Worm (Caenorhabditis elegans) whole organism, L1 larva: ENCODE data around the gene col-93.
A peak's percentile ranks its signal among the peaks of the same experiment; 100 is the strongest.

Experiments
- aha-1 ChIP-seq: fragments of 150-350 bp; optimal IDR thresholded peaks from 2 replicates; lab custom pipeline; 2014; ENCODE audit warnings: missing biosample characterization, missing genetic modification characterization
- alr-1 ChIP-seq: fragments of 200-800 bp; sonication (Bioruptor generic); optimal IDR thresholded peaks from 2 replicates; lab custom pipeline; 2018; ENCODE audit warnings: borderline replicate concordance, mild to moderate bottlenecking, missing genetic modification characterization, missing compliant biosample characterization
- aly-2 ChIP-seq: fragments of 150-350 bp; optimal IDR thresholded peaks from 2 replicates; lab custom pipeline; 2014; ENCODE audit warnings: missing biosample characterization, missing genetic modification characterization
- ama-1 ChIP-seq: fragments of 150-350 bp; optimal IDR thresholded peaks from 2 replicates; lab custom pipeline; 2014
- ceh-63 ChIP-seq: fragments of 200-800 bp; sonication (Bioruptor generic); optimal IDR thresholded peaks from 2 replicates; lab custom pipeline; 2018; ENCODE audit warnings: mild to moderate bottlenecking, missing genetic modification characterization, missing compliant biosample characterization
- ceh-82 ChIP-seq, 3 experiments: fragments of 150-350 bp in 1 of 3; sonication (generic microtip) in 2 of 3; optimal IDR thresholded peaks; 2 replicates each; lab custom pipeline; 2014 to 2017; ENCODE audit warnings: missing biosample characterization in 3 of 3, missing genetic modification characterization in 3 of 3
- ceh-88 ChIP-seq: fragments of 200-800 bp; sonication (Bioruptor generic); IDR thresholded peaks from 2 replicates; pipeline ENCODE4 v1.3.6; 2022; ENCODE audit warnings: missing genetic modification characterization, missing compliant biosample characterization
- ces-1 ChIP-seq: fragments of 150-350 bp; optimal IDR thresholded peaks from 2 replicates; lab custom pipeline; 2014; ENCODE audit warnings: missing biosample characterization, missing genetic modification reagents, missing genetic modification characterization
- dpl-1 ChIP-seq, 3 experiments: fragments of 150-350 bp in 2 of 3; sonication (generic microtip) in 1 of 3; optimal IDR thresholded peaks; 2 replicates each; lab custom pipeline; 2014 to 2017; ENCODE audit warnings: missing biosample characterization in 3 of 3, missing genetic modification characterization in 3 of 3, missing genetic modification reagents in 3 of 3
- dsc-1 ChIP-seq: sonication (generic microtip); optimal IDR thresholded peaks from 2 replicates; lab custom pipeline; 2016; ENCODE audit warnings: mild to moderate bottlenecking, missing genetic modification characterization, missing compliant biosample characterization
- efl-1 ChIP-seq, 4 experiments: fragments of 150-350 bp; optimal IDR thresholded peaks in 3 of 4; peaks in 1 of 4; 1 replicate in 1 of 4; 2 replicates in 3 of 4; lab custom pipeline; 2014; ENCODE audit warnings: missing biosample characterization in 2 of 4, missing genetic modification characterization in 2 of 4, missing genetic modification reagents in 2 of 4
- efl-3 ChIP-seq: fragments of 200-800 bp; sonication (Bioruptor generic); optimal IDR thresholded peaks from 2 replicates; lab custom pipeline; 2018; ENCODE audit warnings: mild to moderate bottlenecking, missing genetic modification characterization, missing compliant biosample characterization
- egl-13 ChIP-seq: sonication (generic microtip); optimal IDR thresholded peaks from 2 replicates; lab custom pipeline; 2016; ENCODE audit warnings: missing genotype, missing genetic modification reagents, missing genetic modification characterization, missing compliant biosample characterization
- elt-3 ChIP-seq, 6 experiments: fragments of 150-350 bp in 1 of 6; sonication (generic microtip); optimal IDR thresholded peaks; 2 replicates each; lab custom pipeline; 2017 to 2018; ENCODE audit warnings: missing biosample characterization in 6 of 6, missing genetic modification characterization in 6 of 6, inconsistent platforms in 1 of 6
- ets-5 ChIP-seq: fragments of 200-800 bp; sonication (Bioruptor generic); IDR thresholded peaks from 2 replicates; pipeline ENCODE4 v1.3.6; 2022; ENCODE audit warnings: missing genetic modification characterization, missing compliant biosample characterization
- fkh-10 ChIP-seq: sonication (generic microtip); optimal IDR thresholded peaks from 2 replicates; lab custom pipeline; 2017; ENCODE audit warnings: missing biosample characterization, missing genetic modification reagents, missing genetic modification characterization
- fkh-4 ChIP-seq: sonication (generic microtip); optimal IDR thresholded peaks from 2 replicates; lab custom pipeline; 2016; ENCODE audit warnings: missing compliant biosample characterization, missing genetic modification characterization, borderline replicate concordance
- fos-1 ChIP-seq: fragments of 150-350 bp; optimal IDR thresholded peaks from 2 replicates; lab custom pipeline; 2014; ENCODE audit warnings: missing biosample characterization, missing genetic modification characterization
- grh-1 ChIP-seq: fragments of 200-800 bp; sonication (Bioruptor generic); IDR thresholded peaks from 2 replicates; pipeline ENCODE4 v1.3.6; 2022; ENCODE audit warnings: missing genetic modification reagents, missing genetic modification characterization, missing compliant biosample characterization
- hlh-4 ChIP-seq: sonication (generic microtip); optimal IDR thresholded peaks from 2 replicates; lab custom pipeline; 2016; ENCODE audit warnings: mild to moderate bottlenecking, missing genetic modification characterization, missing compliant biosample characterization
- irx-1 ChIP-seq: sonication (generic microtip); optimal IDR thresholded peaks from 2 replicates; lab custom pipeline; 2016; ENCODE audit warnings: missing genetic modification characterization, missing compliant biosample characterization
- isw-1 ChIP-seq: fragments of 200-800 bp; sonication (Bioruptor generic); IDR thresholded peaks from 2 replicates; pipeline ENCODE4 v1.3.6; 2022; ENCODE audit warnings: missing genetic modification characterization, missing compliant biosample characterization
- jun-1 ChIP-seq: fragments of 150-350 bp; optimal IDR thresholded peaks from 2 replicates; lab custom pipeline; 2014; ENCODE audit warnings: missing biosample characterization, missing genetic modification reagents, missing genetic modification characterization
- lin-13 ChIP-seq: fragments of 150-350 bp; optimal IDR thresholded peaks from 2 replicates; lab custom pipeline; 2014; ENCODE audit warnings: missing biosample characterization, missing genetic modification reagents, missing genetic modification characterization
- lin-35 ChIP-seq, 2 experiments: fragments of 150-350 bp; optimal IDR thresholded peaks; 2 replicates each; lab custom pipeline; 2014; ENCODE audit warnings: missing biosample characterization in 2 of 2, missing genetic modification characterization in 2 of 2, missing genetic modification reagents in 2 of 2
- lir-3 ChIP-seq: sonication (generic microtip); optimal IDR thresholded peaks from 2 replicates; lab custom pipeline; 2016; ENCODE audit warnings: mild to moderate bottlenecking, missing genetic modification characterization, moderate library complexity, missing compliant biosample characterization; ENCODE audit not compliant: poor library complexity
- mab-9 ChIP-seq: fragments of 200-800 bp; sonication (Bioruptor generic); IDR thresholded peaks from 2 replicates; pipeline ENCODE4 v1.3.6; 2022; ENCODE audit warnings: missing genetic modification reagents, missing genetic modification characterization, missing compliant biosample characterization
- mdl-1 ChIP-seq, 2 experiments: fragments of 150-350 bp; optimal IDR thresholded peaks; 2 replicates each; lab custom pipeline; 2014 to 2017; ENCODE audit warnings: missing biosample characterization in 2 of 2, missing genetic modification characterization in 2 of 2, inconsistent platforms in 1 of 2
- mef-2 ChIP-seq: fragments of 150-350 bp; optimal IDR thresholded peaks from 2 replicates; lab custom pipeline; 2014; ENCODE audit warnings: missing biosample characterization, missing genetic modification characterization
- mep-1 ChIP-seq: fragments of 150-350 bp; optimal IDR thresholded peaks from 2 replicates; lab custom pipeline; 2014; ENCODE audit warnings: missing biosample characterization, missing genetic modification characterization
- nhr-12 ChIP-seq: sonication (generic microtip); optimal IDR thresholded peaks from 2 replicates; lab custom pipeline; 2017; ENCODE audit warnings: missing biosample characterization, missing genetic modification characterization
- nhr-19 ChIP-seq: fragments of 200-800 bp; sonication (Bioruptor generic); conservative IDR thresholded peaks from 2 replicates; pipeline ENCODE4 v1.3.6; 2022; ENCODE audit warnings: missing genetic modification characterization, missing compliant biosample characterization
- nhr-20 ChIP-seq: sonication (generic microtip); optimal IDR thresholded peaks from 2 replicates; lab custom pipeline; 2016; ENCODE audit warnings: mild to moderate bottlenecking, missing genetic modification characterization, missing compliant biosample characterization
- nhr-28 ChIP-seq: fragments of 150-350 bp; optimal IDR thresholded peaks from 2 replicates; lab custom pipeline; 2014; ENCODE audit warnings: missing biosample characterization, missing genetic modification characterization
- nhr-47 ChIP-seq: sonication (generic microtip); optimal IDR thresholded peaks from 2 replicates; lab custom pipeline; 2016; ENCODE audit warnings: mild to moderate bottlenecking, missing genetic modification characterization, moderate library complexity, missing compliant biosample characterization
- nhr-71 ChIP-seq: sonication (generic microtip); optimal IDR thresholded peaks from 2 replicates; lab custom pipeline; 2016; ENCODE audit warnings: mild to moderate bottlenecking, missing genetic modification characterization, moderate library complexity, missing compliant biosample characterization
- pax-3 ChIP-seq: fragments of 200-800 bp; sonication (Bioruptor generic); optimal IDR thresholded peaks from 2 replicates; lab custom pipeline; 2018; ENCODE audit warnings: mild to moderate bottlenecking, missing genetic modification characterization, moderate library complexity, missing compliant biosample characterization
- skn-1 ChIP-seq: fragments of 150-350 bp; optimal IDR thresholded peaks from 2 replicates; lab custom pipeline; 2014; ENCODE audit warnings: missing biosample characterization, missing genetic modification characterization
- snpc-4 ChIP-seq: fragments of 150-350 bp; optimal IDR thresholded peaks from 2 replicates; lab custom pipeline; 2014; ENCODE audit warnings: missing biosample characterization, missing genetic modification characterization
- sox-4 ChIP-seq: sonication (generic microtip); optimal IDR thresholded peaks from 2 replicates; lab custom pipeline; 2016; ENCODE audit warnings: missing genetic modification characterization, missing compliant biosample characterization
- tbx-2 ChIP-seq: sonication (generic microtip); optimal IDR thresholded peaks from 2 replicates; lab custom pipeline; 2016; ENCODE audit warnings: missing genetic modification characterization, missing compliant biosample characterization
- tlp-1 ChIP-seq: fragments of 150-350 bp; optimal IDR thresholded peaks from 2 replicates; lab custom pipeline; 2014; ENCODE audit warnings: missing biosample characterization, missing genetic modification characterization
- unc-130 ChIP-seq: fragments of 150-350 bp; optimal IDR thresholded peaks from 2 replicates; lab custom pipeline; 2017; ENCODE audit warnings: missing biosample characterization, missing genetic modification characterization, inconsistent platforms
- unc-30 ChIP-seq: sonication (generic microtip); optimal IDR thresholded peaks from 2 replicates; lab custom pipeline; 2017; ENCODE audit warnings: missing biosample characterization, missing genetic modification characterization
- unc-62 ChIP-seq: fragments of 150-350 bp; optimal IDR thresholded peaks from 2 replicates; lab custom pipeline; 2014; ENCODE audit warnings: missing biosample characterization, missing genetic modification reagents, missing genetic modification characterization
- unc-98 ChIP-seq: fragments of 200-800 bp; sonication (Bioruptor generic); IDR thresholded peaks from 2 replicates; pipeline ENCODE4 v1.3.6; 2022; ENCODE audit warnings: missing genetic modification characterization, missing compliant biosample characterization
- xbp-1 ChIP-seq: sonication (generic microtip); optimal IDR thresholded peaks from 2 replicates; lab custom pipeline; 2016; ENCODE audit warnings: missing genetic modification characterization, missing compliant biosample characterization
- zag-1 ChIP-seq: fragments of 150-350 bp; optimal IDR thresholded peaks from 2 replicates; lab custom pipeline; 2014; ENCODE audit warnings: missing biosample characterization, missing genetic modification characterization
- zip-4 ChIP-seq: fragments of 200-800 bp; sonication (Bioruptor generic); optimal IDR thresholded peaks from 2 replicates; lab custom pipeline; 2018; ENCODE audit warnings: mild to moderate bottlenecking, missing genetic modification characterization, moderate library complexity, missing compliant biosample characterization
- ztf-11 ChIP-seq, 2 experiments: sonication (generic microtip); optimal IDR thresholded peaks; 2 replicates each; lab custom pipeline; 2016 to 2017; ENCODE audit warnings: missing genetic modification characterization in 2 of 2, missing biosample characterization in 1 of 2, missing compliant biosample characterization in 1 of 2
- ztf-4 ChIP-seq: fragments of 150-350 bp; optimal IDR thresholded peaks from 2 replicates; lab custom pipeline; 2014; ENCODE audit warnings: missing biosample characterization, missing genetic modification characterization

Gene col-93

DNA sequence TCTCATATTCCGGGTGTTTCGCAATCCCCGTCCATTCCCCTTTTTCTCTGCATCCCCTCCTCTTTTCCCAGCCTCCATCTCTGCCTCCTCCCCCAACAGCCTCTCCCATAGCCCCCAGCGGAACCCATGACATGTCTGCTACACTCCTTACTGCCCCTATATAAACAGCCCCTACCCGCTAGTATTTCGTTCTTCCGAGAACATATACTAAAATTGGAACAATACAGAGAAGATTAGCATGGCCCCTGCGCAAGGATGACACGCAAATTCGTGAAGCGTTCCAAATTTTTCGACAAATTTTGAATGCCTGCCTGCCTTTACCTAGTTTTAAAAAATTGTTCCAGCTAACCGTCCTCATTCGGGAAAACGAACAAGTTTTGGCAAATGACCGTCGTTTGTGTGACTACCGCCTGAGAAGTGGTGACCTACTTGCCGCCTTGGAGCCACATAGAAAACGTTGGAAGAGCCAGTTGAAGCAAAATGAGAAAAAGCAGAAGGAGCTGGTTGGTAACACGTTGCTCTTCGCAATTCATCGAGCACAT, 4.2 kb upstream of the col-93 start:
- TF ChIP-seq mab-9 (GFP tag; lab: Robert Waterston, UW) (peak; percentile 96), dpl-1 (GFP tag; optimal IDR thresholded peaks at IDR 0.05; lab: Kevin White, UChicago) (peak; percentile 79 to 84 (median 80)), nhr-12 (tag; lab: Kevin White, UChicago) (peak; percentile 62), elt-3 (tag; optimal IDR thresholded peaks at IDR 0.05; lab: Kevin White, UChicago) (peak in 5 of 6 experiments; percentile 15 to 95 (median 80)), pax-3 (tag; lab: Kevin White, UChicago) (peak; percentile 96), zip-4 (GFP tag; lab: Kevin White, UChicago) (peak; percentile 99), grh-1 (GFP tag; lab: Robert Waterston, UW) (peak; percentile 94), ceh-63 (GFP tag; lab: Kevin White, UChicago) (peak; percentile 80), mef-2 (tag; lab: Kevin White, UChicago) (peak; percentile 88), tbx-2 (tag; lab: Kevin White, UChicago) (peak; percentile 96), ama-1 (peak; percentile 76), nhr-28 (tag; lab: Kevin White, UChicago) (no peak), nhr-71 (tag; lab: Kevin White, UChicago) (peak; percentile 98), alr-1 (tag; lab: Kevin White, UChicago) (no peak), fkh-4 (tag; lab: Kevin White, UChicago) (peak; percentile 77), fkh-10 (GFP tag; lab: Kevin White, UChicago) (peak; percentile 98), aly-2 (tag; lab: Kevin White, UChicago) (peak; percentile 98), nhr-19 (GFP tag; lab: Robert Waterston, UW) (peak; percentile 98), unc-98 (GFP tag; lab: Robert Waterston, UW) (peak; percentile 88), unc-62 (GFP tag; lab: Kevin White, UChicago) (peak; percentile 11), jun-1 (tag; lab: Kevin White, UChicago) (peak; percentile 97), efl-1 (optimal IDR thresholded peaks at IDR 0.05; lab: Kevin White, UChicago) (peak; percentile 91), efl-1 (GFP tag; optimal IDR thresholded peaks at IDR 0.05 in 1 of 2; lab: Kevin White, UChicago) (peak; percentile 81 to 98), nhr-47 (peak; percentile 99), nhr-20 (peak; percentile 97), ces-1 (GFP tag; lab: Kevin White, UChicago) (no peak), hlh-4 (peak; percentile 30), snpc-4 (peak; percentile 100), skn-1 (tag; lab: Kevin White, UChicago) (peak; percentile 91), ztf-4 (tag; lab: Kevin White, UChicago) (peak; percentile 97), xbp-1 (peak; percentile 95), lir-3 (peak; percentile 91), fos-1 (tag; lab: Kevin White, UChicago) (peak; percentile 92), unc-130 (peak; percentile 94), lin-35 (GFP tag; optimal IDR thresholded peaks at IDR 0.05; lab: Kevin White, UChicago) (peak; percentile 82 to 90), ztf-11 (tag; optimal IDR thresholded peaks at IDR 0.05; lab: Kevin White, UChicago) (peak in 1 of 2 experiments; percentile 95), dsc-1 (tag; lab: Kevin White, UChicago) (peak; percentile 99), efl-3 (GFP tag; lab: Kevin White, UChicago) (peak; percentile 92), sox-4 (peak; percentile 96), aha-1 (tag; lab: Kevin White, UChicago) (peak; percentile 54), ceh-82 (tag; optimal IDR thresholded peaks at IDR 0.05; lab: Kevin White, UChicago) (peak; percentile 96 to 98 (median 96)), unc-30 (tag; lab: Kevin White, UChicago) (peak; percentile 45), lin-13 (GFP tag; lab: Kevin White, UChicago) (peak; percentile 93), irx-1 (tag; lab: Kevin White, UChicago) (peak; percentile 97), egl-13 (tag; lab: Kevin White, UChicago) (peak; percentile 98), mdl-1 (tag; optimal IDR thresholded peaks at IDR 0.05; lab: Kevin White, UChicago) (peak; percentile 68 to 92), ceh-88 (GFP tag; lab: Robert Waterston, UW) (peak; percentile 96), mep-1 (tag; lab: Kevin White, UChicago) (peak; percentile 98), isw-1 (GFP tag; lab: Robert Waterston, UW) (peak; percentile 94), tlp-1 (tag; lab: Kevin White, UChicago) (no peak), ets-5 (no peak), zag-1 (tag; lab: Kevin White, UChicago) (peak; percentile 79)
